Fruit fly (Drosophila melanogaster) ovary, adult (tissue): ENCODE measurements around the gene att-ORFB.

Experiments used
- CG17801 ChIP-seq: fragments of 200-800 bp; optimal IDR thresholded peaks from 2 replicates; lab custom pipeline; 2019; ENCODE audit warnings: missing biosample characterization, mild to moderate bottlenecking, missing genetic modification characterization, moderate library complexity; ENCODE audit not compliant: partially characterized antibody

Gene att-ORFB

DNA sequence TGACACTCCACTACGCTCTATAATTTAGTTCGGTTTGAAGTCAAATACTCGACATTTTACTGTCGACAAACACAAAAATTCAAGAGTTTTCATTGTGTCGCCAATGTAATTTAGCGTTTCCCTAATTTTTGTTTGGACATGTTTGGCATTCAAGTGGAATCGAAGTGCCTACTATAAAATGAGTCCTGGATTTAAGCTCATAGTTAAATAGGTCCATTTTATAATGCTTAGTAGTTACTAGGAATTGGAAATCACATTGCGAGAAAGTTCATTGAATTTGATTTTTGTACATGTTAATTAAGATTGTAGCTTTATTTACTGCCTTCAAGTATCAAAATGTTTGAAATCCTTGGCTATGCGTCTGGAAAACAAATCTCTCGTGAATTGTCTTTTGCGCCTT lies at the start of gene att-ORFB:
Gene att-ORFB (minus strand): TSS at position 101 of the 400 bp plus-strand sequence.
- no peak for TF ChIP-seq CG17801 (GFP tag; lab: Kevin White, UChicago)

DNA sequence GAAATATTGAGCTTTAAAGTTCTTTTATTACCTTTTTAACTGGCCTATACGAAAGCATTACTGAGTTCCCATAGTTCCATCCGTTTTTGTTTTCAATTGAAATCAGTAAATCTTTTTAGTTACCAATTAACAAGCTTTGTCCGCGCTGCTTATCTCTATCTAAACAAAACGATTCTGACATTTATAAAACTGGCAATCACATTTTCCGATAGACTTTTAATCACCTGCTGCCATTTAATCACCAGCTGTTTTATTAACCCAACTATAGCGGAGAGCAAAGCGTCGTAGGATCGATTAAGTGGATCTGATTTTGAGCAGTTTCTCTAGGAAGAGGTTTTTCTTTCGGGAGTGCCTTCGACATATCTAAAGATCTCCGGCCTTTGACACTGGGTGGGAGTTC lies 48.4 kb upstream of the att-ORFB start:
- no peak for TF ChIP-seq CG17801 (GFP tag; lab: Kevin White, UChicago)

DNA sequence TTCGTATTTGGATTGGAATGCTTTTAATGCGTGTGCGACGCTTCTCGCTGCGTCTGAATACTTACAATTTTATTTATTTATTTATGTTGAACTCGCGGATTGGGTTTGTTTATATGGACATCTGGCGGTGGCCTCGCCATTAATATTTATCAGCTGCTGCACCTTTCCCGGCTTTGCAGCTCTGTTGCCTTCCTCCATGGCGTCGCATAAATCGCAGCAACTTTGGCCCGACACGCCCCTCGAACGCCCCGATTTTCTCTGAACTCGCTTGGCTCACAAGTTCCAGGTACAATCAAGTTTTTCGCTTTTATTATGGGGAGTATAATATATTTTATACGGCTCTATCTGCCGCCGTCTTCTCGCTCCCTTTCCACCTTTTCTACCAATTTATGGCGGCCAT lies 45.9 kb upstream of the att-ORFB start:
- no peak for TF ChIP-seq CG17801 (GFP tag; lab: Kevin White, UChicago)

DNA sequence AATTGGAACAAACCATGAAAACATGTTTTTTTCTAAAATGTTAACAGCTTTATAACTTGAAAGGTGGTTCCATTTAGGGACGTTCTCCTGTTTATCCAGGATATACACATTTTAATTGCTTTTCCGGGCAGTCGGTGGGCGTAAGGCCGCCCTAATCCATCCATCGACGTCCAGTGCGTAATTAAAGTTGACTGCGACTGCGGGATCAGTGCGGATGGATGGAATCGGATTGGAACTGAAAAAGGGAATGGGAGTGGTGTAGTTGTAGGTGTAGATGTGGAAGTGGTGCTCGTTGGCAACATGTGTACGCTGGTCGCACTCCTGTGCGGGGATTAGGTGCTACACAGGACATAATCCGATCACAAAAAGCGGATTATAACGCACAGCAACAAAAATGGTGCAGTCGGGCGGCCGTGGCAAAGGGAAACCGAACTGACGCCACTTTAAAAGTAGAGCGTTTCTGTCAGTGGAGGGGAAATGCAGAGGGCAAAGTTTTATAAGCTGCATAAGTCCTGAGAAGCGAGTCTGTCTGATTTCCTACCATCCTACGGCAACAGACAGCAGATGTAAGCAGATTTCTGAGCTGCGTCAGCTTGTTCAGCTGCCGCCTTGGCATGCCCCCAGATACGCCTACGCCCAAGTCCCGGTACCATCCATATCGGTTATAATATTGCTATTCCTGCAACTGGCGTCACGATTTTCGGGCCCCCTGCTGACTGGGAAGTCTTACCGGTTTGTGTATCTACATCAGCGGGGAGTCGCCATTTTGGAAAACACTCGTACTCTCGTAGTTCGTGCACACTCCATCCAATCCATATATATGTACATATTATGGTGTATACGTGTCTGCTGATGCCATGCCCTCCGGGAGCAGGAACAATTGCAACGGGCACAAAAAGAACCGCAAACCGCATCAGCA lies 43.5 kb upstream of the att-ORFB start:
- no peak for TF ChIP-seq CG17801 (GFP tag; lab: Kevin White, UChicago)

DNA sequence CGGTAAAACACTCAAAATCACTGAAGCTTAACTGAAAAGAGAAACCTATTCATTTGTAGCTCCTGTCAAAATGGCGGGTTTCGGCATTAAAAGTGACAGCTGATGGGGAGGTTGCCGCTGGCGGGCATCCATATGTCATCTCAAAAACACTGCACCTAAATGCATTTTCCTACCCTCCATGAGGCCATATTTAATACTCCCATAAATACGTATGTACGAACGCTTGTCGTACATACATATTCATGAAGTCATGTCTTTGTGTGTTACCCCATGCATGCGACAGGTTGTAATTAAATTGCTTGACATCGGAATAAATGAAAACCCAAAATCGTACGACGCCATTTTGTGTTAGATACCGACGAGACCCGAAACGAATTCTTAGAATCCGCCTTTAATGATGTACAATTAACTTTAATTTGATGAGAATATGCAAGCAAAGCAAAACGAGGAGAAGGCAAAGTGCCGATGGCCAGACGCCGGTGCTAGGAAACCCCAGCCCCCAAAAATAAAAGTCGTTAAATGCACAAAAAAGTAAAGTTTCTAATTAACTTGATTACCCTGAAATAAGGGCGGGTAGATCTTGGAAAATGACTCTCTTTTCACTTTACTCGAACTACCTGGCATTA lies 42.2 kb upstream of the att-ORFB start:
- TF ChIP-seq CG17801 (GFP tag; lab: Kevin White, UChicago): no peak

DNA sequence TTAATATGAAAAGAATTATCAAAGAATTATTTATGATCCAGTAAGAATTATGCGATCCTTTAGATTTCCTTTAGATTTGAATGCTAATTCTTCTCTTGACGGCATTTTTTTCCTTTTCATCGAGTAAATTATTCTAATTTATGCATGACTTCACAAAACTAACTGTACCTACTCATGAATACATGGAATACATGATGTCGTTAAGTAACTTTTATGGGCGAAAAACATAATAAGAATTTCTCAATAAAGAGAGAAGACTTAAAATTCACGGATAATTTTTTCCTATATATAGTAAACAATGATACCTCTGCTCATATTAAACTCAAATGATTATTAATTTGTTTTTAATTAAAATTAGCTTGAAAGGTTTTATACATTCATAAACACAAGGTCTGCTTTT lies 41.7 kb upstream of the att-ORFB start:
- TF ChIP-seq CG17801 (GFP tag; lab: Kevin White, UChicago): no peak

DNA sequence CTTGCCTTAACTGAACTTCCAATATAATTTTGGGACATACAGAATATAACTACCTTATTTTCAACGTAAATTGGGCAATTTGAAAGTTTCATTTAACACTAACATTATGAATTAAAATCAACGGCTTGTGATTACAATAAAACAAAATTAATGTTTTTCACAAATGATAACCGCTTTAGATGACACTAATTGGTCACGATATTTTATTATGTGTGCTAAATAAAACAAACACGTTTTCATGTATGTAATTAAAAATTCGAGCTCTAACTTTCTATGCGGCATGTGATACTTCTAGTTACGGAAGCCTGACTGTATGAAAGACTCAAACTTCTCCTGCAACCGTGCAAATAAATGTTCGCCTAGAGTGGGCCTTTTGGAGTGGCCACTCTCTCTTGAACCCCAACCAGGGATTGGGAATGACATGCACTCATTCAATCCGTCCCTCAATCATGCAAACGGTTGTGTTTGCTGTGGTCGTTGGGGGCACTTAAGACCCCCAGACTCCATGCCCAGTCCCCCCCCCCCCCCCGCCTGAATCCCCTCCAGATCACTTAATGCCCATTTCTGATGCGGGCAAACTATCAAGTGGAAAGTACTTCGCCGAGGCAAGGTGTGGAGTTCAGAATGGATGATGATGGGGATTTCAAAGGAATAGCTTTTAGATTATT lies 41.1 kb upstream of the att-ORFB start:
- no peak for TF ChIP-seq CG17801 (GFP tag; lab: Kevin White, UChicago)

DNA sequence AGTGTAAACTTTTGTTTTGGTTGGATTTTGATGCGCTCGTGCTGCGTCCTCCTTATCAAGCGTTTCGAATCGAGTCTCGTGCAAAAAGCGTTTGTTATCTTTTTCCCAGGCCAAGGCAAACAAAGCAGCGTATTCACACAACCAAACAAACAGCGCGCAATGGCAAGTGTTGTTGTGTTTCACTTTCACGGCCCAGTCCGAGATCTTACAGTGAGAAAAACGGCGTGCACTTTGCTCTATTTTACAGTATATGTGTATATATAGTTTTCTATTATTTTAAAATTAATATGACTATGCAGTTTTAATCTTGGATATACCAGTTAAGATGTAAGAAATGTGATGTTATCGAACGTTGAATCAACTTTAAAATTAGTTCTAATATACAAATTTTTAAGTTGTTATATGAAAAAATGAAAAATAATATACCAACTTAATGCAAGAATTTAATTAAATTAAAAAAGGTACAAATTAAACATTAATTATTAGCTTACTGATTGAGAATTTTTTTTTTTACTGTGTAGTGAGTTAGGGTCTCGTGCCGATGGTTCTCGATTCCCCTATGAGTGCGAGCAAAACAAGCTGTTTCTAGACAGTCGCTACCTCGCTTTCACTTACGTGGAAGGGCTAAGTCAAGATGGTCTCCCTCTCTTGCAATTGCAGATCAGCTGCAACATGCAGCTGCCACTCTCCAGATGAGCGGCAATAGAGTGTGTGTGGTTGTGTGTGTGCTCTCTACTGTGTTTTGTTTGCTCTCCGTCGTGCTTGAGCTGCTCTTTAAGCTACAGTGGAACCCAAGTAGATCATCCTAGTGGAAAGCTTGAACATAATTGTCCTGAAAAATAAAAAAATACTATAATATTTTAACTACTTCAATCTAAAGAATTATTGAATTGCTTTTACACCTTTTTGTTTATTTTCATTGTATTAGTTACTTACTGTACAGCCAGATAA lies 40.3 kb upstream of the att-ORFB start:
- TF ChIP-seq CG17801 (GFP tag; lab: Kevin White, UChicago): peak; percentile 89

DNA sequence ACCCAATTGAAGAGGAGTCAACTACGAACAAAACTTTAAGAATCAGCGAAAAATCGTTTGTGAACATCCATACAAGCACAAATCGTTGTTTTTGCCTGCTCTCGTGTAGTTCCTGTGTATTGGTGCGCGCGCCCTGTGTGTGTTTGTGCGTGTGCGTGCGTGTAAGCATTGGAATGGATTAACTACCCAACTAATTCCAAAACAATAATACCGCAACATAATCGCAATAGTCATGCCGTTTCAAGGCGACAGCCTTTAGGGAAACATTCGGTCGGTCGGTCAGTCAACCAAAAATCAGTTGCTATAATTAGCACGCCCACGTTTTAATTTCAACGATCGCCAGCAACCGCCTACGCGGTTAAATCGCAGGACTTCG lies 39.3 kb upstream of the att-ORFB start:
- TF ChIP-seq CG17801 (GFP tag; lab: Kevin White, UChicago): no peak

DNA sequence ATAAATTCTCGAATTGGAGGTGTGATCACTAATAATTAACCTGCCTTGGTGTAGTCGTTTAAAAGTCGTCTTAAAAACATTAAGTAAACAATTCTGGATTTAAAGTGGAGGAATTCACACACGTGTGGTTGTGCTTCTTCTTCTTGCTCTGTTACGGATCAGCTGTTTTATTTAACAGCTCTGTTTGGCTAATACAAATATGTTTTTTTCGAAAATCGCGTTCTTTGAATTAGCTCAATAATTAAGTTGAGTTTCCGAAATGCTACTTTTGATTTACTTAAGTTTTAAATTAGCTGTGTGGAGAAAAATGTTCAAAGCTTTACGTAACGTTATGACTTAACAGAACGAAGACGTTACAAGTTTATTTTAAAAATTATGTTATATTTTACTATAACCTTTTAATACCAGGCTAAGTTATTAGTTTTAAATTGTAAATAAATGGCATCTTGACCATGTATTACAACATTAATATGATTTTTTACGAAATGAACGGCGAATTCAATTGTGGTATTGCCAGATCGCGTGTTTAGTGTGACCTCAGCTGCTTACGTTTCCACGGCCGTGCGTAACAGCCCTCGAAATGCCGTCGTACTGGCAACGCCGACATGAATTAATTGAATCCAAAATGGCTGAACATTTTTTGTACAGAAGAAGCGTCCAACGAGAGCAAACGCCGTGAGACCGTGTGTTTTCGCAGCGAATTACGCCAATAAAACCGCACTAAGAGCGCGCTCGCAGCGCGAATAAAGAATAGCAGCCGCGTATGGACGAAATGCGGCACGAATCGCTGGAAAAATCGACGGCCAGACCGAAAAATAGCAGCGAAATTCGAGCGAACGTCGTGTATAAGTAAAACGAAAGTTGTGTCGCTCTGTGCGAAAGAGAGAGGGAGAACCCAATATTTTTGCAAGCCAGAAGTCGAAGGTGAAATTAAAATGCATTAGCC lies 38.6 kb upstream of the att-ORFB start, which contains the start of the genes Pus1 and bon:
Gene Pus1 (minus strand): TSS at position 155 of the 946 bp plus-strand sequence.
Gene bon (plus strand): TSS at position 623 of the 946 bp plus-strand sequence.
- TF ChIP-seq CG17801 (GFP tag; lab: Kevin White, UChicago): peak; percentile 35

DNA sequence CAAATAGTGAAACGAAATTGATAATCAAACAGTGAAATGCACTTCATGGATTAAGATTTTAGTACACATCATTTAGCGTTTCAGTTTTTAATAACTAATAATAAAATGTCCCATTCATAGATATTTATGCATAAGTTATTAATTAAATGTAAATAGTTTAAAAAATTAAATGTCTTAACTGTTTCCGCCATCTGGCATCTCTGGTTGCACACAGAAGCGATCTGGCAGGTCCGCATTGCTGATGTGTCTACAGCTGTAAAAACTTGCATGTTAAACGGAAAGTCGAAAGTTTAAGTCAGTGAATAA lies 34.2 kb upstream of the att-ORFB start, which contains the start of gene Srp72:
Gene Srp72 (plus strand): TSS at position 232 of the 306 bp plus-strand sequence.
- peak; percentile 67 for TF ChIP-seq CG17801 (GFP tag; lab: Kevin White, UChicago)

DNA sequence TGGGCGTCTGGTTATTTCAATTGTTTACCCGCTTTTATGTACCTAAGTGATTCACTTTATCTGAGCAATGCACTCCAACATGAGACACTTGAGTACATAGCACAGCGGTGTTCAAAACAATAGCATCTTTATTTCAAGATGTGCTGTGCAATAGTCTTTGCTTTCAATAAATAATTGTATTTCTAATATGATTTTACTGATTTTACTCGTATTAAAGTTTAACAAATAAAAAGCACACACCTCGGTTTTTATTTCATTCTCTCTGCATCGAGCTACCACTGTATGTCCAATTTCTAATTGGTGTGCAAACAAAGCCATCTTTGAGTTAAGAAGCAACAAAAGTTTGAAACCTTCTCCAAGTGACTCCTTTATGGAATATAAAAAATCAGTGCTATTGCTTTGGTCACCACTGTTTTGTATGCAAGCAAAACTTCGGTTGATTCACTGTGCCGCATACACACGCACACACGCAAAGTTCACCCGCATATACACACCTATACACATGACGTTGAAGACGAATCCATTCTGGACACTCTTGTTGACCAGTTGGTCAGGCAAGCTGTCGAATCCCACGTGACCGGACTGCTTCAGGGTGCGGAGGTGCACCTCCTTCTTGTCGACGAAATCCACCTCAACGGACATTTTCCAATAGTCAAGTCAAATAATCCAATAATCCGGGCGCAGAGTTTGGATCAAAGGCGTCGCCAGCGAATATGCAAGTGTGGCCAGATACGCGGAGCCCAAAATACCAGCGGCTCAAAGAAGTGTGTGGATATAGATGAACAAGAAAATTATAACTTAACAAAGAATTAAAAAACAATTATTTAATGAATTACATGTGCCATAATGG lies 33.7 kb upstream of the att-ORFB start, which contains the start of gene Septin2:
Gene Septin2 (minus strand): TSS at position 727 of the 850 bp plus-strand sequence.
- TF ChIP-seq CG17801 (GFP tag; lab: Kevin White, UChicago): peak; percentile 65
